Worm (Caenorhabditis elegans): Measurements from ENCODE around the gene Y105C5B.15.

DNA sequence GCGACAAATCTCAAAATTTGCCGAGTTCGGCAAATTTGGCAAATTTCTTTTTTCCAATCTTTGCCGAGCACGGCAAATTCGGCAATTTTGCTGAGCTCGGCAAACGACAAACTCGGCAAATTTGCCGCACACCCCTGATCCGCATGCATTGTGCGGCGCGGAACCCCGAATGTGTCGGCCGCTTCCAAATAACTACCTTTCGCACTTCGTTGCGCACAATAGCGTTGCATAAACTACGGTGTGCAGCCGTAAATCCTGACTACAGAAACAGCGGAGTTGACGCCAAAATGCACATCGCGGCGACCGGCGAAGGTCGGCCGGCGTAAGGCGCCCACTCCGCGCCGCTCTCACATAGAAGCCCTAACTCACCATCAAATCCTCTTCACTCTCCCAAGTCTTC, 13.3 kb upstream of the Y105C5B.15 start:
- TF ChIP-seq ama-1 (optimal IDR thresholded peaks at IDR 0.05) (no peak), npax-4 (tag; optimal IDR thresholded peaks at IDR 0.05) (no peak), ceh-48 (tag; optimal IDR thresholded peaks at IDR 0.05) (no peak), madf-2 (tag; optimal IDR thresholded peaks at IDR 0.05) (no peak), ceh-45 (GFP tag; IDR thresholded peaks at IDR 0.05) (no peak), pha-4 (tag; optimal IDR thresholded peaks at IDR 0.05) (no peak), C38D4.7 (GFP tag; optimal IDR thresholded peaks at IDR 0.05) (no peak)

Measured in whole organism, late embryonic.